Worm (Caenorhabditis elegans) whole organism, late embryonic: ENCODE measurements around the gene clec-206.

ENCODE experiments used
- C08G9.2 ChIP-seq: sonication (generic microtip); optimal IDR thresholded peaks from 2 replicates; lab custom pipeline; 2016; ENCODE audit warnings: mild to moderate bottlenecking, missing genetic modification characterization, moderate library complexity, missing compliant biosample characterization
- T23F11.4 ChIP-seq: fragments of 200-800 bp; sonication (Bioruptor generic); optimal IDR thresholded peaks from 2 replicates; lab custom pipeline; 2018; ENCODE audit warnings: mild to moderate bottlenecking, missing genetic modification characterization, missing compliant biosample characterization
- ahr-1 ChIP-seq: sonication (generic microtip); optimal IDR thresholded peaks from 2 replicates; lab custom pipeline; 2016; ENCODE audit warnings: missing genetic modification characterization, missing compliant biosample characterization
- ama-1 ChIP-seq: fragments of 150-350 bp; optimal IDR thresholded peaks from 2 replicates; lab custom pipeline; 2014
- ceh-2 ChIP-seq: sonication (generic microtip); optimal IDR thresholded peaks from 2 replicates; lab custom pipeline; 2016; ENCODE audit warnings: missing genotype, missing genetic modification characterization, missing compliant biosample characterization
- ceh-22 ChIP-seq: sonication (generic microtip); optimal IDR thresholded peaks from 2 replicates; lab custom pipeline; 2017; ENCODE audit warnings: missing biosample characterization, missing genetic modification characterization
- ceh-24 ChIP-seq: sonication (generic microtip); optimal IDR thresholded peaks from 2 replicates; lab custom pipeline; 2016; ENCODE audit warnings: mild to moderate bottlenecking, missing genetic modification characterization, missing compliant biosample characterization
- ceh-30 ChIP-seq: fragments of 150-350 bp; optimal IDR thresholded peaks from 2 replicates; lab custom pipeline; 2014; ENCODE audit warnings: missing biosample characterization, missing genetic modification characterization
- ceh-34 ChIP-seq: sonication (generic microtip); optimal IDR thresholded peaks from 2 replicates; lab custom pipeline; 2016; ENCODE audit warnings: mild to moderate bottlenecking, missing genetic modification characterization, missing compliant biosample characterization
- ceh-48 ChIP-seq: sonication (generic microtip); optimal IDR thresholded peaks from 2 replicates; lab custom pipeline; 2016; ENCODE audit warnings: missing genetic modification characterization, inconsistent platforms, missing compliant biosample characterization
- che-1 ChIP-seq: sonication (generic microtip); optimal IDR thresholded peaks from 2 replicates; lab custom pipeline; 2016; ENCODE audit warnings: mild to moderate bottlenecking, missing genetic modification characterization, missing compliant biosample characterization
- dmd-4 ChIP-seq: sonication (generic microtip); optimal IDR thresholded peaks from 2 replicates; lab custom pipeline; 2016; ENCODE audit warnings: borderline replicate concordance, missing genetic modification characterization, missing compliant biosample characterization
- elt-2 ChIP-seq: sonication (generic microtip); optimal IDR thresholded peaks from 2 replicates; lab custom pipeline; 2016; ENCODE audit warnings: missing genetic modification reagents, missing genetic modification characterization, missing compliant biosample characterization
- ets-4 ChIP-seq: sonication (generic microtip); optimal IDR thresholded peaks from 2 replicates; lab custom pipeline; 2016; ENCODE audit warnings: missing genetic modification characterization, missing compliant biosample characterization
- fkh-10 ChIP-seq: fragments of 150-350 bp; optimal IDR thresholded peaks from 2 replicates; lab custom pipeline; 2014; ENCODE audit warnings: missing biosample characterization, missing genetic modification reagents, missing genetic modification characterization
- fkh-6 ChIP-seq: sonication (generic microtip); optimal IDR thresholded peaks from 2 replicates; lab custom pipeline; 2016; ENCODE audit warnings: missing genetic modification characterization, missing compliant biosample characterization
- gmeb-2 ChIP-seq: sonication (generic microtip); optimal IDR thresholded peaks from 2 replicates; lab custom pipeline; 2016; ENCODE audit warnings: missing genetic modification characterization, inconsistent platforms, missing compliant biosample characterization
- hlh-15 ChIP-seq: sonication (generic microtip); optimal IDR thresholded peaks from 2 replicates; lab custom pipeline; 2016; ENCODE audit warnings: missing genetic modification characterization, missing compliant biosample characterization
- hlh-30 ChIP-seq: sonication (generic microtip); optimal IDR thresholded peaks from 2 replicates; lab custom pipeline; 2017; ENCODE audit warnings: antibody characterized with exemption, missing genetic modification characterization, missing compliant biosample characterization; ENCODE audit not compliant: insufficient read depth
- hlh-8 ChIP-seq: sonication (generic microtip); optimal IDR thresholded peaks from 2 replicates; lab custom pipeline; 2016; ENCODE audit warnings: missing genotype, missing genetic modification characterization, missing compliant biosample characterization
- lim-6 ChIP-seq: sonication (generic microtip); optimal IDR thresholded peaks from 2 replicates; lab custom pipeline; 2016; ENCODE audit warnings: missing genetic modification characterization, missing compliant biosample characterization
- madf-2 ChIP-seq: sonication (generic microtip); optimal IDR thresholded peaks from 2 replicates; lab custom pipeline; 2017; ENCODE audit warnings: missing genetic modification characterization, missing compliant biosample characterization
- mec-3 ChIP-seq: sonication (generic microtip); optimal IDR thresholded peaks from 2 replicates; lab custom pipeline; 2016; ENCODE audit warnings: borderline replicate concordance, missing genetic modification characterization, missing compliant biosample characterization
- nhr-11 ChIP-seq: fragments of 150-350 bp; optimal IDR thresholded peaks from 2 replicates; lab custom pipeline; 2014; ENCODE audit warnings: missing biosample characterization, missing genetic modification characterization
- nhr-232 ChIP-seq: sonication (generic microtip); optimal IDR thresholded peaks from 2 replicates; lab custom pipeline; 2016; ENCODE audit warnings: missing genetic modification characterization, missing compliant biosample characterization
- npax-4 ChIP-seq: sonication (generic microtip); optimal IDR thresholded peaks from 2 replicates; lab custom pipeline; 2016; ENCODE audit warnings: missing genetic modification characterization, missing compliant biosample characterization
- odd-2 ChIP-seq: sonication (generic microtip); optimal IDR thresholded peaks from 2 replicates; lab custom pipeline; 2017; ENCODE audit warnings: antibody characterized with exemption, mild to moderate bottlenecking, missing genetic modification characterization, missing compliant biosample characterization
- pag-3 ChIP-seq: sonication (generic microtip); optimal IDR thresholded peaks from 2 replicates; lab custom pipeline; 2016; ENCODE audit warnings: missing compliant biosample characterization, missing genetic modification characterization, borderline replicate concordance
- pax-1 ChIP-seq: fragments of 150-350 bp; optimal IDR thresholded peaks from 2 replicates; lab custom pipeline; 2014; ENCODE audit warnings: missing biosample characterization, missing genetic modification characterization
- pha-2 ChIP-seq: sonication (generic microtip); optimal IDR thresholded peaks from 2 replicates; lab custom pipeline; 2017; ENCODE audit warnings: mild to moderate bottlenecking, missing genetic modification characterization, missing compliant biosample characterization
- unc-3 ChIP-seq, 2 experiments: fragments of 200-800 bp in 1 of 2; sonication (Bioruptor generic) in 1 of 2; sonication (generic microtip) in 1 of 2; conservative IDR thresholded peaks in 1 of 2; optimal IDR thresholded peaks in 1 of 2; 2 replicates each; pipeline versions ENCODE4 v1.3.6 to Lab custom; 2016 to 2022; ENCODE audit warnings: missing compliant biosample characterization in 2 of 2, missing genetic modification characterization in 2 of 2, missing genetic modification reagents in 1 of 2
- unc-55 ChIP-seq: sonication (generic microtip); optimal IDR thresholded peaks from 2 replicates; lab custom pipeline; 2017; ENCODE audit warnings: missing biosample characterization, missing genetic modification reagents, missing genetic modification characterization
- unc-86 ChIP-seq: sonication (generic microtip); optimal IDR thresholded peaks from 2 replicates; lab custom pipeline; 2016; ENCODE audit warnings: missing genetic modification characterization, missing compliant biosample characterization
- ztf-16 ChIP-seq: sonication (generic microtip); optimal IDR thresholded peaks from 2 replicates; lab custom pipeline; 2017; ENCODE audit warnings: missing genetic modification characterization, missing compliant biosample characterization

The clec-206 gene

ce11 chrV:2008412-2008811 lies 4.3 kb upstream of the clec-206 start:
- TF ChIP-seq T23F11.4 (GFP tag; lab: Kevin White, UChicago) (no peak), che-1 (no peak)

- TF ChIP-seq ahr-1 (tag; lab: Kevin White, UChicago) (no peak), madf-2 (tag; lab: Kevin White, UChicago) (no peak), npax-4 (tag; lab: Kevin White, UChicago) (no peak), hlh-8 (tag; lab: Kevin White, UChicago) (no peak), pax-1 (tag; lab: Kevin White, UChicago) (no peak), unc-55 (GFP tag; lab: Kevin White, UChicago) (no peak), C08G9.2 (tag; lab: Kevin White, UChicago) (no peak), hlh-15 (tag; lab: Kevin White, UChicago) (no peak), pag-3 (tag; lab: Kevin White, UChicago) (no peak)
Measured at ce11 chrV:2004659-2005058, 530 bp upstream of the clec-206 start, which contains the start of gene cysl-4. TSS of gene cysl-4 (plus strand) at chrV:2004959.

- TF ChIP-seq odd-2 (tag; lab: Kevin White, UChicago) (no peak), hlh-15 (tag; lab: Kevin White, UChicago) (no peak), dmd-4 (tag; lab: Kevin White, UChicago) (no peak), ets-4 (tag; lab: Kevin White, UChicago) (no peak), fkh-6 (tag; lab: Kevin White, UChicago) (no peak), elt-2 (tag; lab: Kevin White, UChicago) (no peak), ceh-24 (tag; lab: Kevin White, UChicago) (no peak), ceh-2 (no peak), unc-86 (no peak)
- TF ChIP-seq, all 69 proteins: peak for 0
Measured at ce11 chrV:1999531-2000094, 4.5 kb downstream of the clec-206 start, which contains the start of gene alh-5. TSS of gene alh-5 (minus strand) at chrV:1999581.

ce11 chrV:1998358-1998757 lies 5.8 kb downstream of the clec-206 start:
- TF ChIP-seq ztf-16 (tag; lab: Kevin White, UChicago) (no peak), ceh-30 (tag; lab: Kevin White, UChicago) (no peak), nhr-11 (tag; lab: Kevin White, UChicago) (no peak), dmd-4 (tag; lab: Kevin White, UChicago) (no peak), unc-3 (GFP tag; conservative IDR thresholded peaks at IDR 0.05; lab: Robert Waterston, UW) (no peak), unc-3 (tag; optimal IDR thresholded peaks at IDR 0.05; lab: Kevin White, UChicago) (no peak), elt-2 (tag; lab: Kevin White, UChicago) (peak; percentile 69), T23F11.4 (GFP tag; lab: Kevin White, UChicago) (no peak)
- TF ChIP-seq, all 69 proteins: peak for 1

ce11 chrV:1992515-1992968 lies 11.6 kb downstream of the clec-206 start, which contains the start of gene tnt-4:
TSS of gene tnt-4 (minus strand) at chrV:1992918.
- TF ChIP-seq ceh-22 = peak; percentile 47
- TF ChIP-seq nhr-232 = no peak

ce11 chrV:1991381-1991780 lies 12.7 kb downstream of the clec-206 start:
- TF ChIP-seq hlh-30 (tag; lab: Kevin White, UChicago) = no peak
- TF ChIP-seq pha-2 (tag; lab: Kevin White, UChicago) = no peak
- TF ChIP-seq che-1 = no peak
- TF ChIP-seq ama-1 (lab: Kevin White, UChicago) = no peak
- no peak for TF ChIP-seq mec-3 (tag; lab: Kevin White, UChicago)
- TF ChIP-seq ahr-1 (tag; lab: Kevin White, UChicago) = no peak
- TF ChIP-seq madf-2 (tag; lab: Kevin White, UChicago) = no peak
- TF ChIP-seq unc-86 = no peak
- no peak for TF ChIP-seq hlh-8 (tag; lab: Kevin White, UChicago)
- TF ChIP-seq gmeb-2 (tag; lab: Kevin White, UChicago) = no peak
- no peak for TF ChIP-seq fkh-10 (GFP tag; lab: Kevin White, UChicago)
- no peak for TF ChIP-seq ztf-16 (tag; lab: Kevin White, UChicago)
- no peak for TF ChIP-seq lim-6 (tag; lab: Kevin White, UChicago)
- TF ChIP-seq ceh-24 (tag; lab: Kevin White, UChicago) = no peak
- no peak for TF ChIP-seq ceh-34 (tag; lab: Kevin White, UChicago)
- TF ChIP-seq ceh-48 (tag; lab: Kevin White, UChicago) = no peak
- no peak for TF ChIP-seq npax-4 (tag; lab: Kevin White, UChicago)
- TF ChIP-seq, all 69 proteins: peak for 0
